Fruit fly (Drosophila melanogaster): Measurements from ENCODE around the gene Galk.

DNA sequence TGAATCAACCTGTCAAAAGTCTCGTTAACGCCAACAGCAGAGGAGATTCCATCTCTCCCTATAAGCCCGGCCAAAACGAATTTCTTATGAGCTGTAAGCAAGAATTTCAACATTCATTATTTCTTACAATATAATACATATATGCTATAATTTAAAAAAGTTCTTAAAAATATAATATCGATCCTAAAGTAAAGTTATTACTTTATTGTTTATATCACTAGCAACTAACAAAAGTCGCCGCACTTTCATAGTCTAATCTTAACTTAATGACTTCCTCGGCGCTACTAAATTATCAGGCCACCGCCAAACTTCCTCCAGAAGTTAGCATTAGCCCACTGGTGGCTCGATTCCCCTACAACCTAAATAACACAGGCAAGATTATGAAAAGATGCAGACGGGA is 47.6 kb upstream of the Galk start:
- TF ChIP-seq Sin3A (optimal IDR thresholded peaks at IDR 0.05) (no peak), ttk (optimal IDR thresholded peaks at IDR 0.05) (no peak), h (optimal IDR thresholded peaks at IDR 0.05) (no peak)

All from Kc167 (cell line).